Fruit fly (Drosophila melanogaster): ENCODE data around the gene CG6770.

CG6770 gene

dm6 chr2L:12044613-12045350 is 1.1 kb downstream of the CG6770 start, which contains the start of gene CG6785 (continued):
- TF ChIP-seq exex (tag; optimal IDR thresholded peaks at IDR 0.05) = peak; percentile 70
- TF ChIP-seq CG10959 (GFP tag; IDR thresholded peaks at IDR 0.05) = 0 out of 2 replicates have a peak, but pooled peaks have one; percentile 11
- no peak for TF ChIP-seq toy (GFP tag; IDR thresholded peaks at IDR 0.05)
- peak; percentile 88 for TF ChIP-seq chm (GFP tag; IDR thresholded peaks at IDR 0.05)
- peak; percentile 72 for TF ChIP-seq Atf6 (GFP tag; IDR thresholded peaks at IDR 0.05)
- TF ChIP-seq z (GFP tag; IDR thresholded peaks at IDR 0.05) = no peak
- peak; percentile 37 for TF ChIP-seq mam (GFP tag; optimal IDR thresholded peaks at IDR 0.05)
- no peak for TF ChIP-seq CG11085 (GFP tag; IDR thresholded peaks at IDR 0.05)
- TF ChIP-seq CG34422 (GFP tag; IDR thresholded peaks at IDR 0.05) = peak; percentile 50; the same call in 1 of the 3 replicates
- TF ChIP-seq Myb (GFP tag; optimal IDR thresholded peaks at IDR 0.05) = peak; percentile 60
- peak; percentile 77 for TF ChIP-seq vvl (GFP tag; IDR thresholded peaks at IDR 0.05)
- TF ChIP-seq ham (GFP tag; IDR thresholded peaks at IDR 0.05) = no peak
- TF ChIP-seq cas (GFP tag; IDR thresholded peaks at IDR 0.05) = no peak
- TF ChIP-seq schlank (tag; optimal IDR thresholded peaks at IDR 0.05) = peak; percentile 84
- TF ChIP-seq NfI (GFP tag; optimal IDR thresholded peaks at IDR 0.05) = peak; percentile 67
- no peak for TF ChIP-seq dimm (GFP tag; IDR thresholded peaks at IDR 0.05)
- peak; percentile 87 for TF ChIP-seq CG6854 (GFP tag; optimal IDR thresholded peaks at IDR 0.05)
- TF ChIP-seq sna (GFP tag; IDR thresholded peaks at IDR 0.05; ENCODE audit: partially characterized antibody) = no peak
- TF ChIP-seq CG10543 (GFP tag; optimal IDR thresholded peaks at IDR 0.05) = peak; percentile 93
- TF ChIP-seq CG16815 (GFP tag; optimal IDR thresholded peaks at IDR 0.05) = no peak
- no peak for TF ChIP-seq TFAM (GFP tag; optimal IDR thresholded peaks at IDR 0.05)
- no peak for TF ChIP-seq ssp (GFP tag; IDR thresholded peaks at IDR 0.05)
- TF ChIP-seq CG34376 (GFP tag; optimal IDR thresholded peaks at IDR 0.05) = peak; percentile 91
- TF ChIP-seq sd (tag; optimal IDR thresholded peaks at IDR 0.05) = peak; percentile 97
- no peak; the same call in 2 of the 3 replicates for TF ChIP-seq B-H1 (GFP tag; IDR thresholded peaks at IDR 0.05)
- peak; percentile 95 for TF ChIP-seq CG12071 (GFP tag; optimal IDR thresholded peaks at IDR 0.05)
- TF ChIP-seq Optix (GFP tag; IDR thresholded peaks at IDR 0.05) = no peak
- TF ChIP-seq Med (GFP tag) = peak; percentile 96
- TF ChIP-seq CG43689 (GFP tag; IDR thresholded peaks at IDR 0.05) = no peak
- peak; percentile 56 for TF ChIP-seq lilli (GFP tag; optimal IDR thresholded peaks at IDR 0.05)
- peak; percentile 91 for TF ChIP-seq her (GFP tag; optimal IDR thresholded peaks at IDR 0.05)
- TF ChIP-seq CG16779 (GFP tag; IDR thresholded peaks at IDR 0.05) = 0 out of 2 replicates have a peak, but pooled peaks have one; percentile 19
- TF ChIP-seq YL-1 (GFP tag; optimal IDR thresholded peaks at IDR 0.05) = peak; percentile 92
- TF ChIP-seq pnt (GFP tag; optimal IDR thresholded peaks at IDR 0.05) = peak; percentile 74
- no peak for TF ChIP-seq Abd-B (GFP tag; optimal IDR thresholded peaks at IDR 0.05)
- peak; percentile 65 for TF ChIP-seq Oli (tag; optimal IDR thresholded peaks at IDR 0.05)
- peak; percentile 69 for TF ChIP-seq dmrt11E (tag; optimal IDR thresholded peaks at IDR 0.05)
- no peak for TF ChIP-seq ro (GFP tag; IDR thresholded peaks at IDR 0.05)
- peak; percentile 63 for TF ChIP-seq Xrp1 (GFP tag; IDR thresholded peaks at IDR 0.05)
- TF ChIP-seq GATAe (GFP tag; conservative IDR thresholded peaks at IDR 0.05) = no peak
- peak; percentile 65 for TF ChIP-seq Dad (GFP tag; optimal IDR thresholded peaks at IDR 0.05)
- TF ChIP-seq unpg (GFP tag; optimal IDR thresholded peaks at IDR 0.05) = peak; percentile 81
- TF ChIP-seq HLH3B (GFP tag; IDR thresholded peaks at IDR 0.05) = peak; percentile 69; the same call in 1 of the 2 replicates
- TF ChIP-seq Stat92E (GFP tag; optimal IDR thresholded peaks at IDR 0.05) = peak in 1 of 3 experiments; percentile 51
- no peak for TF ChIP-seq slbo (GFP tag; IDR thresholded peaks at IDR 0.05)
- peak; percentile 68 for TF ChIP-seq shn (GFP tag; optimal IDR thresholded peaks at IDR 0.05)
- peak; percentile 73 for TF ChIP-seq pfk (GFP tag; optimal IDR thresholded peaks at IDR 0.05)
- TF ChIP-seq wor (GFP tag; IDR thresholded peaks at IDR 0.05) = no peak
- TF ChIP-seq tna (GFP tag; IDR thresholded peaks at IDR 0.05; ENCODE audit: partially characterized antibody) = no peak
- peak; percentile 51; the same call in 1 of the 3 replicates for TF ChIP-seq sr (GFP tag; IDR thresholded peaks at IDR 0.05)
